Worm (Caenorhabditis elegans) whole organism, midembryonic: ENCODE measurements around the gene F48B9.1.
A peak's percentile ranks its signal among the peaks of the same experiment; 100 is the strongest.

ENCODE experiments used
- T22C8.4 ChIP-seq: fragments of 200-800 bp; sonication (Bioruptor generic); IDR thresholded peaks from 2 replicates; pipeline ENCODE4 v1.3.6; 2022; ENCODE audit warnings: missing genetic modification characterization, missing compliant biosample characterization
- cog-1 ChIP-seq: sonication (generic microtip); optimal IDR thresholded peaks from 2 replicates; lab custom pipeline; 2016; ENCODE audit warnings: missing genetic modification characterization, missing compliant biosample characterization
- flt-1 ChIP-seq: fragments of 200-800 bp; sonication (Bioruptor generic); IDR thresholded peaks from 2 replicates; pipeline ENCODE4 v1.3.6; 2022; ENCODE audit warnings: missing genetic modification characterization, missing compliant biosample characterization
- klf-2 ChIP-seq: fragments of 200-800 bp; sonication (Bioruptor generic); conservative IDR thresholded peaks from 2 replicates; pipeline ENCODE4 v1.3.6; 2022; ENCODE audit warnings: missing genetic modification reagents, missing genetic modification characterization, missing compliant biosample characterization
- med-1 ChIP-seq: sonication (generic microtip); optimal IDR thresholded peaks from 2 replicates; lab custom pipeline; 2017; ENCODE audit warnings: missing genetic modification characterization, mild to moderate bottlenecking, missing compliant biosample characterization, antibody characterized with exemption, missing genetic modification reagents; ENCODE audit not compliant: insufficient read depth
- ref-1 ChIP-seq: fragments of 200-800 bp; sonication (Bioruptor generic); conservative IDR thresholded peaks from 2 replicates; pipeline ENCODE4 v1.3.6; 2022; ENCODE audit warnings: missing genetic modification reagents, missing genetic modification characterization, missing compliant biosample characterization
- tab-1 ChIP-seq: fragments of 200-800 bp; sonication (Bioruptor generic); IDR thresholded peaks from 2 replicates; pipeline ENCODE4 v1.3.6; 2022; ENCODE audit warnings: missing genetic modification characterization, missing compliant biosample characterization
- ztf-23 ChIP-seq: fragments of 200-800 bp; sonication (Bioruptor generic); IDR thresholded peaks from 2 replicates; pipeline ENCODE4 v1.3.6; 2022; ENCODE audit warnings: missing genetic modification reagents, missing genetic modification characterization, missing compliant biosample characterization
- ztf-29 ChIP-seq: fragments of 200-800 bp; sonication (Bioruptor generic); IDR thresholded peaks from 2 replicates; pipeline ENCODE4 v1.3.6; 2022; ENCODE audit warnings: missing genetic modification reagents, missing genetic modification characterization, missing compliant biosample characterization

F48B9.1 gene

DNA sequence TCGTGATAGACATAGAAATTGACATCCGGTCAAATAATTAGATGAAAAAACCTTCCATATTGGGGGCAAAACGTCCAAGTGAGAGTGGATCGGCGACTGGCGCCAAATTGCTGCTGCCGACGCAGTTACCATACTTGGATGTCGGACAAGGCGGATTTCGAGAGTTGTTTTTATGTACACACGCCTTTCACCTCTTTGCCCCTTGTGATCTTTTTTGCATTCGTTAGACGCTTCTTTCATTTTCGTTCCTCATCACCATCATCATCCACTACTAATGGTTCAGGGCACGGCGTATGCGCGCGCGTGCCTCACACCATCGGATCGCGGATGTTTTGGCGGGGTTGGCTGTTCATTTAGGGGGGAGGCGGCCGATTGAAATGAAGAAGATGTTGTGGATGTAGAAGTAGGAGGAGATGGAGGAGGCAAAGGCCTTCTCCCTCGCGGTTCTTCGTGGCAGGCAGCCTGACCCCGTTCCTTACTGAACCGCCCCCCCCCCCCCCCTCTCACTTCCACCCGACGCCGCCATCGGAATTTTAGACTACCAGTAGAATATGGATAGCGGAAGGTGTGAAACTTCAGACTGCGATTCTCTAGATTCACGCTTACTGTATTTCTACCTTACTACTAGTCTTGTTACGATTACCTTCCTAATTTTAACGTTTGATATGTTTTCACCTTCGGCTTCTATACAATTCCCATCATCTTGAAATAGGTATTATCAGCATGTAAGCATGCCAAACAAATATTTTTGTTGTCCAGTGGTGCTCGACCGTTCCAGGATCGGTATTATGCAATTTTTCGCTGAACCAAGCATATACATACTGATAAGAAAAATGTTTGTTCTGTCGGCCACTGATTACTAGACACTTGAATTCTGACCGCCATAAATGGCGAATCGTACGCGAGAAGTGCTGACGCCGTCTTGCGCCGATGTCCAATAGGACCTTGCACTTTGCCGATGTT is 33.0 kb downstream of the F48B9.1 start:
- TF ChIP-seq ztf-23 (0 out of 2 replicates have a peak, but pooled peaks have one; percentile 13), flt-1 (GFP tag; lab: Robert Waterston, UW) (no peak)

DNA sequence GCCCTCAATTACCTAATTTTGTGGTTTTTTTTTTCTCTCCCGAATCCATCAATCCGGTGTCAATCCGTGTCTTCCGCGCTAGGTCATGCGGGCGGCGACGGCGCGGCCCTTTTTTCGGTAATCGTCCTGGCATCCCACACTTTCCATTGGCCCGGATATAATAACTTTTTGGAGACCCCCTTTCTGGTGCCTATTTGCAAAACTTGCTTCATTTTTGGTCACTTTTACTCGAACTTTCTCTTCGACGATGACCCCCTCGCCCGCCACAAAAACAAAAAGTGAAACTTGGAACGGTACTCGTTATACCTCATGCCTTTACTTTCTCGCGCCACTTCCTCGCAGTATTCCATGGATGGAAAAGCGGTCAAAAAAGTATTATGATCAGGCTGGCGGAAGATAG is 33.8 kb downstream of the F48B9.1 start:
- TF ChIP-seq ztf-29 (no peak), ref-1 (GFP tag; lab: Robert Waterston, UW) (no peak), cog-1 (tag; lab: Kevin White, UChicago) (no peak)

DNA sequence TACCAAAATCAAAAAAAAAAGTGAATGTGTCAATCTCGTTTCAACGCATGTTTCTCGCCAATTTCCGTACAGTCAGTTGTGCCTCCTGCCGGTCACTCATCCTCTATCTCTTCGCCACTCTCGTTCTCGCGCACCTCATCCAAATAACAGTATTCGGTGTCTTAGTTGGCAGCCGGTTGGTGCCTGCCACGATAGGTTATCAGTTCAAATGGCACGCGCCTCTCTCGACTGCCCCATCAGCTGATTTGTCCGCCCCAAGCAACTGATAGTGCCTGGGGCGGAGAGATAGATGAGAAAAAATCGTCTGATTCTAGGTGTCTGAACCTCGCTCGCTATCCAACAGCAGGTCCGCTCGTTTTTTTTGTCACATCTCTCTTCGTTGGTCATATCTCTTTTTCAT is 34.4 kb downstream of the F48B9.1 start:
- TF ChIP-seq ref-1 (GFP tag; lab: Robert Waterston, UW) (no peak), flt-1 (GFP tag; lab: Robert Waterston, UW) (no peak; the same call in 1 of the 2 replicates)

DNA sequence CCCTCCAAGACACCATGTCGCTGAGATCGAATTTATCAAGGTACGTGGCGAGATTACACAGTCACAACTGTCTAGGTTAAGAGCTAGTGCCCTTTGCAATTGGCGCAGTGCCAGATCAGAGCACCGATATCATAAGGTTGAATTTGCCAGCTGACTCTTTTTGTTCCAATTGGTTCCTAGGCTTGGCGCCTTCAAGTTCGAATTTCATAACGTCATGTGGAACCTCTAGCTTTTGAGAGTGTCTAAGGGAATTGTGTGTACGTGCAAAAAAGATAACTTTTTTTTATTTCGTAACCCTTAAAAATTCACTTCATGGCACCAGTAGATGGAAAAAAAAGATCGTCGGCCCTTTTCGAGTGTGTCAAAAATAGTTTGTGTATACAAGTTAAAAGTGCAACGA is 35.6 kb downstream of the F48B9.1 start:
- no peak for TF ChIP-seq ztf-29

DNA sequence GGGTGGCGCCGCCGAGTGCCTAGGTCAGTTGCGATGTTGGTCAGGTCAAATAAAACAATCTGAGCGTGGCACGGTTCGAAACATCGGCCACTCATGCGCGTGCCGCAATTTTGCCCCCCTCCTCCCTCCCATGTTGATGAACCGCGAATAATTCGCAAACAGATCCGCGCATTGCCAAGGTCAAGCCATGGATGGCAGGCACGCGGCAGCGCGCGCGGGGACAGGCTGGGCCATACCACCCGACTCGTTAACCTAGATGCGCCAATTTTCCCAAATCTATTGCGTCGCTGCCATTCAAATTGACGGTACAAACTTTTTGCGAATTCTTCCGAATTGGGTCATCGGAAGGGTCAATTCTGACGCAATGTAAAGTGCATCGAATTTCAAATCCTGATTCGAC is 36.0 kb downstream of the F48B9.1 start:
- TF ChIP-seq cog-1 (tag; lab: Kevin White, UChicago) (no peak), ref-1 (GFP tag; lab: Robert Waterston, UW) (no peak), klf-2 (GFP tag; lab: Robert Waterston, UW) (0 out of 2 replicates have a peak, but pooled peaks have one; percentile 41)

DNA sequence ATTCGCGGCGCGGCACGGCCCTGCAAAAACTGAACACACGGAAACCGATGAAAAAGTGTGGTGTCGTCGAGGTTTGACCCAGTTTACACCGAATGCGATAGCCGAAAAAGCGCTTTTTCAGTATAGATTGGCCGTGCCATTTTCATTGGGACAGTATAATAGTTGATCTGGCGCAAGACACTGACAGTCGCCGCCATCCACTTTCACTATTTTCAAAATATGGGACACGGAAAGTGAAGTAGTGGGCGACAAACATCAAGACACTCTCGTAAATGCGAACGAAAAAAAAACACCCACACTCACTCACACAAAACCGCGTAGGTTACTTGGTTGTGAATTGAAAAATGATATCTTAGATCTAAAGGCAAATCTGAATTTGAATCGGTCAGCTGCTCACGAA is 38.3 kb downstream of the F48B9.1 start:
- TF ChIP-seq flt-1 (GFP tag; lab: Robert Waterston, UW) (no peak), ztf-29 (no peak), ref-1 (GFP tag; lab: Robert Waterston, UW) (no peak), tab-1 (no peak), med-1 (GFP tag; lab: Kevin White, UChicago) (no peak), ztf-23 (no peak), klf-2 (GFP tag; lab: Robert Waterston, UW) (no peak), cog-1 (tag; lab: Kevin White, UChicago) (no peak), T22C8.4 (GFP tag; lab: Robert Waterston, UW) (no peak)

DNA sequence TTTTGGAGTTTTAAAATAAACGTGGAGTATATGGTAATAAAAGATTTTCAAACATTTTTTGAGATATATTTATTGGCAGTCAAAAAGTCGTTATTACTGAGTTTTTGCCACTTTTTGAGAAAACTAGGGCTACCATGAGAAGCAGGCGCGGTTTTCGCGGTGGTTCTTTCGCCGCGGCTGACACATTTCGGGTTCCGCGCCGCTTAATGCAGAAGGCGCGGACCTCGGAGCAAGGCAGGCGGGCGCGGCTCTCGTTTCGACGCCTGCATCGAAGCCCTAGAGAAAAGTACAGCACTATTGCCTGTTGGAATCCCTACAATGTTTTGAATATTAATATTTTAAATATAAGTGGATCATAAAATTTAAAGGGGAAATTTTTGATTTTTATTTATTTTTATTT is 38.8 kb downstream of the F48B9.1 start:
- TF ChIP-seq ztf-23 (no peak), tab-1 (no peak)

DNA sequence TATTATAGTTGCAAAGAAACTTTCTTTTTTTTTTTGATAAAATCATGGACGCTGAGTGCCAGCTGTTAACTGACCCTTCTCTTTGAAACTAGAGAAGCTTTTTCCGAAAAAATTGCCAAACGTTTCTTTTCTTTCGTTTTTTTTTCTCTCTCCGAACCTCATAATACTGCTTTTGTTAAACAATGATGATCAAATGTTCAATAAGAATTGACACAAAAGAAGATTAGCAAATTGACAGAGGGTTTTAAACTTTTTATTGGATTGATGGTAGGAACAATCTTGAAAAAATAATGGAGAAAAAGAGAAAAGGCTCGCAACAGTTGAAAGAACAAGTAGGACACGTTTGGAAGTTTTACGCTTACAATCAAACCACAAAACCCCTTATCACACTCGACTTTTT is 40.2 kb downstream of the F48B9.1 start, which contains the start of gene hex-1:
hex-1 (plus strand) TSS at position 301 of the 400 bp plus-strand sequence.
- TF ChIP-seq ref-1 (GFP tag; lab: Robert Waterston, UW), result no peak
- TF ChIP-seq klf-2 (GFP tag; lab: Robert Waterston, UW), result no peak
- no peak for TF ChIP-seq cog-1 (tag; lab: Kevin White, UChicago)
- no peak for TF ChIP-seq T22C8.4 (GFP tag; lab: Robert Waterston, UW)
- no peak for TF ChIP-seq med-1 (GFP tag; lab: Kevin White, UChicago)

DNA sequence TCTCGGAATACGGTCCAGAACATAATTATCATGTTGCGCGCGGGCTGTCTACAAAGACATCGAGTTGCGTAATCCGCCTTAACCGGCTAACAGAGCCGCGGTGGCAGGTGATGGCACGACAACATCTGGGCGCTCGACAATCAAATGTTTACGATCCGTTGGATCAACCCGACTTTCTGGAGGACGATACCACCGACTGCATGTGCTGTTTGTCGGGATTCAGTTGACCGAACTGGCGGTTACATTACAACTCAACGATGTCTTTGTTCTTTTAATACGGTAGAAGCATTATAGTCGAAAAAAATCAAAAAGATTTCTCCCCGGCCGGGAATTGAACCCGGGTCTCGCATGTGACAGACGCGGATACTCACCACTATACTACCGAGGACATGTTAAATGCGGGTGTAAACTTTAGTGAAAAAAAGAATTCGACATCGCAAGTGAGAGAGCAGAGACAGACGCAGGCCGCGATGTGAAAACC is 46.2 kb downstream of the F48B9.1 start:
- peak; percentile 87 for TF ChIP-seq klf-2 (GFP tag; lab: Robert Waterston, UW)
- TF ChIP-seq ztf-23, result peak; percentile 90
- TF ChIP-seq tab-1, result peak; percentile 84
- TF ChIP-seq med-1 (GFP tag; lab: Kevin White, UChicago), result peak; percentile 43
- TF ChIP-seq flt-1 (GFP tag; lab: Robert Waterston, UW), result peak; percentile 90
- TF ChIP-seq ztf-29, result peak; percentile 80
- peak; percentile 81 for TF ChIP-seq cog-1 (tag; lab: Kevin White, UChicago)
- TF ChIP-seq ref-1 (GFP tag; lab: Robert Waterston, UW), result peak; percentile 80
- TF ChIP-seq T22C8.4 (GFP tag; lab: Robert Waterston, UW), result peak; percentile 81

DNA sequence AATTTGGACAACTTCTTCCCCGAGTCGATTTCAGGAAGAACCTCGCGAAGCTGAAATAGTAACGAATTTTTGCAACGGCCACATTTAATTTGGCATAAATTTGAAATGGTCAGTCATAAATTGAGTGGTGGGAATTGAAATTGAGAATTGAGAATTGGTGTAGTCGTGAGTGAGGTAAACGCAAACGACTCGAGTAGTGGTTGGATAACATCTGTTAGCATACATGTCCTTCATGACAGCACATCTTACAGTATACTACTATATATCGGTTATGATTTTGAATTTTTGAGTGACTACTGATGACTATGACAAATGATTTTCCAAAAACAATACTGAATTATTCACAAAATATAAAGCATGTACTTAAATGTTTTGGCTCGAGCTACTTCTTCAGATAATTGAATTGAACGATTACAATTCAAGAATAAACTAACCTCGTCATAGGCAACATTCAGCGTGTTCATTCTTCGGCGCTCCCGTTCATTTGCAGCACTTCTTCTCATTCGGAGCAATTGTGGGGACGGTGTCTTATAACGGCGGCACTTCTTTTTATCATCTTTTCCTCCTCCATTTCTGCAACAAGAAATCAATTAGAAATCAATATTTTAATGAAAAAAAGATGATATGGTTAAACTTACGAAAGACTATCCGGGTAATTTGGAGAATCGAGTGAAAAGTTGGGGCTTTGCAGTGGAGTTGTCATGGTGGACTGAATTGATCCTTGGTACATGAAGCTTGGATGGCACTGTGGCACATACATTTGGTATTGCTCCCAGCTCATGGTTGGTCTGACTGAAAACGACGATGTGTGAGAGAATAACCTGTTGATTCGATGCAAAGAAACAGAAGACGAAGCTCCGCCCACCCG is 48.9 kb downstream of the F48B9.1 start, which contains the start of gene lin-32:
lin-32 (minus strand) TSS at position 818 of the 868 bp plus-strand sequence.
- TF ChIP-seq klf-2 (GFP tag; lab: Robert Waterston, UW) (no peak), flt-1 (GFP tag; lab: Robert Waterston, UW) (no peak), tab-1 (no peak), ztf-29 (no peak), T22C8.4 (GFP tag; lab: Robert Waterston, UW) (no peak), ref-1 (GFP tag; lab: Robert Waterston, UW) (no peak), cog-1 (tag; lab: Kevin White, UChicago) (no peak), med-1 (GFP tag; lab: Kevin White, UChicago) (no peak), ztf-23 (no peak)
